Worm (Caenorhabditis elegans) whole organism, L2 larva: ENCODE measurements around the gene srlf-11.

ENCODE experiments used
- F13H6.1 ChIP-seq: sonication (generic microtip); optimal IDR thresholded peaks from 2 replicates; lab custom pipeline; 2016; ENCODE audit warnings: missing genetic modification characterization, missing compliant biosample characterization
- ZK546.5 ChIP-seq: sonication (generic microtip); optimal IDR thresholded peaks from 2 replicates; lab custom pipeline; 2017; ENCODE audit warnings: missing biosample characterization, missing genetic modification characterization
- alr-1 ChIP-seq: fragments of 150-350 bp; optimal IDR thresholded peaks from 2 replicates; lab custom pipeline; 2014; ENCODE audit warnings: missing biosample characterization, missing genetic modification characterization
- ama-1 ChIP-seq: fragments of 150-350 bp; optimal IDR thresholded peaks from 2 replicates; lab custom pipeline; 2018; ENCODE audit warnings: inconsistent platforms
- dmd-4 ChIP-seq: sonication (generic microtip); optimal IDR thresholded peaks from 2 replicates; lab custom pipeline; 2017; ENCODE audit warnings: missing biosample characterization, missing genetic modification characterization
- elt-1 ChIP-seq: fragments of 150-350 bp; optimal IDR thresholded peaks from 2 replicates; lab custom pipeline; 2014; ENCODE audit warnings: missing biosample characterization, missing genetic modification characterization
- elt-3 ChIP-seq: sonication (generic microtip); optimal IDR thresholded peaks from 2 replicates; lab custom pipeline; 2017; ENCODE audit warnings: missing biosample characterization, missing genetic modification characterization
- lsy-2 ChIP-seq, 2 experiments: fragments of 150-350 bp in 1 of 2; sonication (generic microtip) in 1 of 2; optimal IDR thresholded peaks; 2 replicates each; lab custom pipeline; 2014 to 2017; ENCODE audit warnings: missing biosample characterization in 2 of 2, missing genetic modification characterization in 2 of 2
- nhr-129 ChIP-seq: fragments of 150-350 bp; optimal IDR thresholded peaks from 2 replicates; lab custom pipeline; 2014; ENCODE audit warnings: missing biosample characterization, missing genetic modification characterization
- nhr-237 ChIP-seq: fragments of 150-350 bp; optimal IDR thresholded peaks from 2 replicates; lab custom pipeline; 2014; ENCODE audit warnings: missing biosample characterization, missing genetic modification characterization
- skn-1 ChIP-seq: sonication (generic microtip); optimal IDR thresholded peaks from 2 replicates; lab custom pipeline; 2017; ENCODE audit warnings: missing biosample characterization, missing genetic modification characterization

DNA sequence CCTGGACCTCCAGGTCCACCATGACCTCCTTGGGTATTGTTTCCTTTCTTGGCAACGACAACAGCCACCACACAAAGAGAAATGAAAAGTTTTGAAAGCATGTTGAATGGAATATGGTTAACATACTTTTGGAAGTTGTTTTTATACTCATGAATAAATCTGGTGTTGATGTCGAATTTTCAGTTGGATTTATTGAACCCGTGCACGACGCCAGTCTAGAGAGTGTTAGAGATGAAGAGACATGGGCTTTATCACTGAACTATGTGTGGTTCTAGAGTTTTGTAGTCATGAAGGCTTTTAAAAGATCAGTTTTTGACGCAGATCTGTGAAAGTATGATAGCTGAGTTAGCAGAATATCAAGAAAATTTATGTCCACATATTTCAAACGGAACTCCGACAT is 8.4 kb upstream of the srlf-11 start, which contains the start of gene srlf-14:
- TF ChIP-seq lsy-2 (tag; optimal IDR thresholded peaks at IDR 0.05; lab: Kevin White, UChicago) (no peak), F13H6.1 (tag; lab: Kevin White, UChicago) (no peak), skn-1 (tag; lab: Kevin White, UChicago) (no peak), elt-3 (no peak), alr-1 (tag; lab: Kevin White, UChicago) (no peak), dmd-4 (tag; lab: Kevin White, UChicago) (no peak), ama-1 (lab: Kevin White, UChicago) (no peak), ZK546.5 (tag; lab: Kevin White, UChicago) (no peak), nhr-129 (tag; lab: Kevin White, UChicago) (no peak), elt-1 (tag; lab: Kevin White, UChicago) (no peak), nhr-237 (no peak)
